Fruit fly (Drosophila melanogaster) whole organism, embryonic: ENCODE data around the gene nAChRalpha5.

Source experiments
- Antp ChIP-seq: fragments of 200-800 bp; sonication (Bioruptor generic); optimal IDR thresholded peaks from 3 replicates; lab custom pipeline; 2016; ENCODE audit warnings: missing biosample characterization, missing genetic modification characterization
- Atf6 ChIP-seq: fragments of 200-800 bp; sonication (Bioruptor generic); IDR thresholded peaks from 2 replicates; pipeline ENCODE4 v1.3.6; 2022; ENCODE audit warnings: missing biosample characterization, missing genetic modification characterization
- CG10147 ChIP-seq: fragments of 200-800 bp; sonication (Bioruptor generic); optimal IDR thresholded peaks from 2 replicates; lab custom pipeline; 2019; ENCODE audit warnings: missing biosample characterization, mild to moderate bottlenecking, missing genetic modification characterization, moderate library complexity
- CG10267 ChIP-seq: fragments of 200-800 bp; sonication (Bioruptor generic); optimal IDR thresholded peaks from 2 replicates; lab custom pipeline; 2018; ENCODE audit warnings: missing biosample characterization, mild to moderate bottlenecking, missing genetic modification characterization, moderate library complexity
- CG11456 ChIP-seq: fragments of 200-800 bp; sonication (Bioruptor generic); IDR thresholded peaks from 3 replicates; pipeline ENCODE4 v1.3.6; 2022; ENCODE audit warnings: missing biosample characterization, missing genetic modification characterization
- CG11560 ChIP-seq: fragments of 200-800 bp; sonication (Bioruptor generic); IDR thresholded peaks from 3 replicates; pipeline ENCODE4 v1.3.6; 2022; ENCODE audit warnings: missing biosample characterization, missing genetic modification characterization
- CG11723 ChIP-seq: fragments of 200-800 bp; sonication (Bioruptor generic); optimal IDR thresholded peaks from 2 replicates; lab custom pipeline; 2017; ENCODE audit warnings: missing biosample characterization, mild to moderate bottlenecking, missing genetic modification characterization
- CG15269 ChIP-seq: fragments of 200-800 bp; sonication (Bioruptor generic); optimal IDR thresholded peaks from 2 replicates; lab custom pipeline; 2018; ENCODE audit warnings: missing biosample characterization, mild to moderate bottlenecking, missing genetic modification characterization, moderate library complexity
- CG17612 ChIP-seq: fragments of 200-800 bp; sonication (Bioruptor generic); IDR thresholded peaks from 2 replicates; pipeline ENCODE4 v1.3.6; 2022; ENCODE audit warnings: missing biosample characterization, missing genetic modification characterization
- CG2678 ChIP-seq: fragments of 200-800 bp; sonication (Bioruptor generic); optimal IDR thresholded peaks from 3 replicates; lab custom pipeline; 2019; ENCODE audit warnings: missing biosample characterization, mild to moderate bottlenecking, missing genetic modification characterization, moderate library complexity
- CG31441 ChIP-seq: fragments of 200-800 bp; sonication (Bioruptor generic); IDR thresholded peaks from 2 replicates; pipeline ENCODE4 v1.3.6; 2022; ENCODE audit warnings: missing biosample characterization, missing genetic modification characterization
- CG33557 ChIP-seq: fragments of 200-800 bp; sonication (Bioruptor generic); optimal IDR thresholded peaks from 2 replicates; lab custom pipeline; 2019; ENCODE audit warnings: missing biosample characterization, mild to moderate bottlenecking, missing genetic modification characterization, moderate library complexity
- CG4404 ChIP-seq: fragments of 200-800 bp; sonication (Bioruptor generic); IDR thresholded peaks from 2 replicates; pipeline ENCODE4 v1.3.6; 2022; ENCODE audit warnings: missing biosample characterization, missing genetic modification characterization
- CG4707 ChIP-seq: fragments of 200-800 bp; sonication (Bioruptor generic); optimal IDR thresholded peaks from 2 replicates; lab custom pipeline; 2018; ENCODE audit warnings: missing biosample characterization, mild to moderate bottlenecking, missing genetic modification characterization, moderate library complexity
- CG4730 ChIP-seq: fragments of 200-800 bp; sonication (Bioruptor generic); IDR thresholded peaks from 2 replicates; pipeline ENCODE4 v1.3.6; 2022; ENCODE audit warnings: missing biosample characterization, missing genetic modification characterization
- CG4854 ChIP-seq: fragments of 200-800 bp; sonication (Bioruptor generic); optimal IDR thresholded peaks from 2 replicates; lab custom pipeline; 2016; ENCODE audit warnings: missing biosample characterization, missing genetic modification characterization, inconsistent platforms
- CG5245 ChIP-seq: fragments of 200-800 bp; sonication (Bioruptor generic); optimal IDR thresholded peaks from 3 replicates; lab custom pipeline; 2016; ENCODE audit warnings: missing biosample characterization, missing genetic modification characterization
- CG6272 ChIP-seq: fragments of 200-800 bp; sonication (Bioruptor generic); IDR thresholded peaks from 2 replicates; pipeline ENCODE4 v1.3.6; 2022; ENCODE audit warnings: missing biosample characterization, missing genetic modification characterization
- CG7963 ChIP-seq: fragments of 200-800 bp; sonication (Bioruptor generic); IDR thresholded peaks from 3 replicates; pipeline ENCODE4 v1.3.6; 2022; ENCODE audit warnings: missing biosample characterization, missing genetic modification characterization; ENCODE audit not compliant: partially characterized antibody
- CG8089 ChIP-seq: fragments of 200-800 bp; sonication (Bioruptor generic); optimal IDR thresholded peaks from 3 replicates; lab custom pipeline; 2016; ENCODE audit warnings: missing biosample characterization, missing genetic modification characterization
- CG8388 ChIP-seq: fragments of 200-800 bp; sonication (Bioruptor generic); optimal IDR thresholded peaks from 2 replicates; lab custom pipeline; 2019; ENCODE audit warnings: missing biosample characterization, mild to moderate bottlenecking, missing genetic modification characterization, moderate library complexity
- CrebB ChIP-seq: fragments of 200-800 bp; sonication (Bioruptor generic); optimal IDR thresholded peaks from 3 replicates; lab custom pipeline; 2018; ENCODE audit warnings: missing biosample characterization, mild to moderate bottlenecking, missing genetic modification characterization
- D19A ChIP-seq: fragments of 200-800 bp; optimal IDR thresholded peaks from 3 replicates; lab custom pipeline; 2019; ENCODE audit warnings: missing biosample characterization, mild to moderate bottlenecking, missing genetic modification characterization, moderate library complexity
- E2f1 ChIP-seq: fragments of 200-800 bp; sonication (Bioruptor generic); IDR thresholded peaks from 2 replicates; pipeline ENCODE4 v1.3.6; 2022; ENCODE audit warnings: missing biosample characterization, missing genetic modification characterization
- Max ChIP-seq: fragments of 200-800 bp; sonication (Bioruptor generic); optimal IDR thresholded peaks from 2 replicates; lab custom pipeline; 2016; ENCODE audit warnings: missing biosample characterization, mild to moderate bottlenecking, missing genetic modification characterization
- Rx ChIP-seq: fragments of 200-800 bp; sonication (Bioruptor generic); IDR thresholded peaks from 2 replicates; pipeline ENCODE4 v1.3.6; 2022; ENCODE audit warnings: missing biosample characterization, missing genetic modification characterization
- Usf ChIP-seq: fragments of 200-800 bp; sonication (Bioruptor generic); optimal IDR thresholded peaks from 2 replicates; lab custom pipeline; 2017; ENCODE audit warnings: missing genotype, missing biosample characterization, missing genetic modification characterization
- Vsx1 ChIP-seq: fragments of 200-800 bp; sonication (Bioruptor generic); optimal IDR thresholded peaks from 2 replicates; lab custom pipeline; 2017; ENCODE audit warnings: missing biosample characterization, mild to moderate bottlenecking, missing genetic modification characterization, missing genetic modification reagents
- ab ChIP-seq: fragments of 200-800 bp; sonication (Bioruptor generic); optimal IDR thresholded peaks from 2 replicates; lab custom pipeline; 2016; ENCODE audit warnings: missing biosample characterization, missing genetic modification characterization
- abd-A ChIP-seq: fragments of 200-800 bp; sonication (Bioruptor generic); optimal IDR thresholded peaks from 3 replicates; lab custom pipeline; 2019; ENCODE audit warnings: missing biosample characterization, mild to moderate bottlenecking, missing genetic modification characterization, moderate library complexity
- chinmo ChIP-seq: fragments of 200-800 bp; sonication (Bioruptor generic); IDR thresholded peaks from 4 replicates; pipeline ENCODE4 v1.3.6; 2022; ENCODE audit warnings: missing biosample characterization, missing genetic modification characterization; ENCODE audit not compliant: partially characterized antibody
- ci ChIP-seq: fragments of 200-800 bp; sonication (Bioruptor generic); IDR thresholded peaks from 3 replicates; pipeline ENCODE4 v1.3.6; 2022; ENCODE audit warnings: missing biosample characterization, missing genetic modification characterization
- crol ChIP-seq: fragments of 200-800 bp; sonication (Bioruptor generic); IDR thresholded peaks from 2 replicates; pipeline ENCODE4 v1.3.6; 2022; ENCODE audit warnings: missing biosample characterization, missing genetic modification characterization
- dysf ChIP-seq: fragments of 200-800 bp; sonication (Bioruptor generic); IDR thresholded peaks from 3 replicates; pipeline ENCODE4 v1.3.6; 2022; ENCODE audit warnings: missing biosample characterization, missing genetic modification characterization
- emc ChIP-seq: fragments of 200-800 bp; sonication (Bioruptor generic); optimal IDR thresholded peaks from 2 replicates; lab custom pipeline; 2016; ENCODE audit warnings: missing biosample characterization, missing genetic modification characterization
- fd3F ChIP-seq: fragments of 200-800 bp; sonication (Bioruptor generic); optimal IDR thresholded peaks from 2 replicates; lab custom pipeline; 2018; ENCODE audit warnings: missing biosample characterization, mild to moderate bottlenecking, missing genetic modification characterization, moderate library complexity
- fd64A ChIP-seq: fragments of 200-800 bp; sonication (Bioruptor generic); optimal IDR thresholded peaks from 3 replicates; lab custom pipeline; 2018; ENCODE audit warnings: missing biosample characterization, mild to moderate bottlenecking, missing genetic modification characterization
- gce ChIP-seq: fragments of 200-800 bp; sonication (Bioruptor generic); IDR thresholded peaks from 3 replicates; pipeline ENCODE4 v1.3.6; 2022; ENCODE audit warnings: missing biosample characterization, missing genetic modification characterization
- gcm2 ChIP-seq: fragments of 200-800 bp; sonication (Bioruptor generic); optimal IDR thresholded peaks from 2 replicates; lab custom pipeline; 2016; ENCODE audit warnings: missing biosample characterization, missing genetic modification characterization
- gfzf ChIP-seq: fragments of 200-800 bp; sonication (Bioruptor generic); optimal IDR thresholded peaks from 2 replicates; lab custom pipeline; 2016; ENCODE audit warnings: missing biosample characterization, mild to moderate bottlenecking, missing genetic modification characterization, moderate library complexity
- gsb ChIP-seq: fragments of 200-800 bp; sonication (Bioruptor generic); IDR thresholded peaks from 2 replicates; pipeline ENCODE4 v1.3.6; 2022; ENCODE audit warnings: missing biosample characterization, missing genetic modification characterization
- hbn ChIP-seq: fragments of 200-800 bp; sonication (Bioruptor generic); IDR thresholded peaks from 2 replicates; pipeline ENCODE4 v1.3.6; 2022; ENCODE audit warnings: missing biosample characterization, missing genetic modification characterization; ENCODE audit not compliant: partially characterized antibody
- her ChIP-seq: fragments of 200-800 bp; sonication (Bioruptor generic); optimal IDR thresholded peaks from 2 replicates; lab custom pipeline; 2016; ENCODE audit warnings: missing biosample characterization, missing genetic modification characterization
- inv ChIP-seq: fragments of 200-800 bp; sonication (Bioruptor generic); IDR thresholded peaks from 2 replicates; pipeline ENCODE4 v1.3.6; 2022; ENCODE audit warnings: missing biosample characterization, missing genetic modification characterization; ENCODE audit not compliant: partially characterized antibody
- kah ChIP-seq: fragments of 200-800 bp; sonication (Bioruptor generic); optimal IDR thresholded peaks from 2 replicates; lab custom pipeline; 2018; ENCODE audit warnings: missing biosample characterization, mild to moderate bottlenecking, missing genetic modification characterization
- ken ChIP-seq: fragments of 200-800 bp; sonication (Bioruptor generic); IDR thresholded peaks from 3 replicates; pipeline ENCODE4 v1.3.6; 2022; ENCODE audit warnings: missing biosample characterization, missing genetic modification characterization
- pho ChIP-seq: fragments of 200-800 bp; sonication (Bioruptor generic); optimal IDR thresholded peaks from 2 replicates; lab custom pipeline; 2016; ENCODE audit warnings: missing biosample characterization, missing genetic modification characterization
- ranshi ChIP-seq: fragments of 200-800 bp; sonication (Bioruptor generic); IDR thresholded peaks from 2 replicates; pipeline ENCODE4 v1.3.6; 2022; ENCODE audit warnings: missing biosample characterization, missing genetic modification characterization
- toy ChIP-seq: fragments of 200-800 bp; sonication (Bioruptor generic); IDR thresholded peaks from 2 replicates; pipeline ENCODE4 v1.3.6; 2022; ENCODE audit warnings: missing biosample characterization, missing genetic modification characterization
- trem ChIP-seq: fragments of 200-800 bp; optimal IDR thresholded peaks from 3 replicates; lab custom pipeline; 2019; ENCODE audit warnings: missing biosample characterization, mild to moderate bottlenecking, missing genetic modification characterization, moderate library complexity
- zen ChIP-seq: fragments of 200-800 bp; sonication (Bioruptor generic); optimal IDR thresholded peaks from 3 replicates; lab custom pipeline; 2018; ENCODE audit warnings: missing biosample characterization, mild to moderate bottlenecking, missing genetic modification characterization, moderate library complexity

Gene nAChRalpha5

dm6 chr2L:14047170-14047632 lies 7.2 kb downstream of the nAChRalpha5 start, which contains the start of gene NimC4 (continued):
- TF ChIP-seq Max (GFP tag; lab: Kevin White, UChicago), result peak; percentile 67
- TF ChIP-seq CG10147 (GFP tag; lab: Kevin White, UChicago), result no peak
- TF ChIP-seq CG4404, result peak; percentile 99
- TF ChIP-seq CG4730 (GFP tag; lab: Robert Waterston, UW), result peak; percentile 68
- peak; percentile 64 for TF ChIP-seq CG2678
- no peak for TF ChIP-seq fd64A (GFP tag; lab: Kevin White, UChicago)
- TF ChIP-seq inv (GFP tag; lab: Robert Waterston, UW), result no peak
- TF ChIP-seq dysf (GFP tag; lab: Robert Waterston, UW), result peak; percentile 48; the same call in 2 of the 3 replicates
- TF ChIP-seq E2f1 (GFP tag; lab: Robert Waterston, UW), result 0 out of 2 replicates have a peak, but pooled peaks have one; percentile 48
- peak; percentile 77 for TF ChIP-seq Antp (GFP tag; lab: Kevin White, UChicago)
- no peak for TF ChIP-seq kah (GFP tag; lab: Kevin White, UChicago)
- no peak for TF ChIP-seq fd3F (GFP tag; lab: Kevin White, UChicago)
- TF ChIP-seq trem (tag; lab: Kevin White, UChicago), result peak; percentile 92
- peak; percentile 70 for TF ChIP-seq CG8089 (GFP tag; lab: Kevin White, UChicago)
- peak; percentile 71 for TF ChIP-seq Usf (GFP tag; lab: Kevin White, UChicago)
- peak; percentile 42 for TF ChIP-seq gcm2 (GFP tag; lab: Kevin White, UChicago)
- TF ChIP-seq CG7963 (GFP tag; lab: Robert Waterston, UW), result no peak
- peak; percentile 84 for TF ChIP-seq CG33557
- TF ChIP-seq gsb (GFP tag; lab: Robert Waterston, UW), result no peak
- peak; percentile 33 for TF ChIP-seq her (GFP tag; lab: Kevin White, UChicago)
- TF ChIP-seq gfzf (GFP tag; lab: Kevin White, UChicago), result no peak
- TF ChIP-seq CG10267 (tag; lab: Kevin White, UChicago), result peak; percentile 85
- no peak for TF ChIP-seq CG17612
- peak; percentile 35 for TF ChIP-seq CG11723 (GFP tag; lab: Kevin White, UChicago)
- no peak for TF ChIP-seq hbn (GFP tag; lab: Robert Waterston, UW)
- TF ChIP-seq toy (GFP tag; lab: Robert Waterston, UW), result 0 out of 2 replicates have a peak, but pooled peaks have one; percentile 35
- TF ChIP-seq pho, result no peak
- TF ChIP-seq ab (GFP tag; lab: Kevin White, UChicago), result peak; percentile 38
- TF ChIP-seq CG5245 (GFP tag; lab: Kevin White, UChicago), result peak; percentile 77
- peak; percentile 85 for TF ChIP-seq CG31441 (GFP tag; lab: Robert Waterston, UW)
- TF ChIP-seq CG4854, result peak; percentile 61
- peak; percentile 73 for TF ChIP-seq D19A (tag; lab: Kevin White, UChicago)
- TF ChIP-seq zen (tag; lab: Kevin White, UChicago), result peak; percentile 99
- no peak for TF ChIP-seq CrebB
- TF ChIP-seq CG8388, result peak; percentile 74
- TF ChIP-seq emc, result no peak
- no peak for TF ChIP-seq CG15269 (tag; lab: Kevin White, UChicago)
- peak; percentile 41; the same call in 1 of the 3 replicates for TF ChIP-seq ken (GFP tag; lab: Robert Waterston, UW)
- TF ChIP-seq crol (GFP tag; lab: Robert Waterston, UW), result peak; percentile 47; the same call in 1 of the 2 replicates
- no peak for TF ChIP-seq chinmo (GFP tag; lab: Robert Waterston, UW)
- no peak for TF ChIP-seq abd-A (tag; lab: Kevin White, UChicago)
- peak; percentile 70; the same call in 2 of the 3 replicates for TF ChIP-seq ci (GFP tag; lab: Robert Waterston, UW)
- peak; percentile 50 for TF ChIP-seq CG6272 (GFP tag; lab: Robert Waterston, UW)
- peak; percentile 46; the same call in 1 of the 3 replicates for TF ChIP-seq gce
- peak; percentile 26 for TF ChIP-seq Vsx1 (GFP tag; lab: Kevin White, UChicago)
- TF ChIP-seq ranshi (GFP tag; lab: Robert Waterston, UW), result no peak
- TF ChIP-seq CG4707 (GFP tag; lab: Kevin White, UChicago), result peak; percentile 1
- no peak for TF ChIP-seq CG11456 (GFP tag; lab: Robert Waterston, UW)
- TF ChIP-seq CG11560, result peak; percentile 10; the same call in 1 of the 3 replicates
- peak; percentile 76 for TF ChIP-seq Rx (GFP tag; lab: Robert Waterston, UW)
- no peak for TF ChIP-seq Atf6 (GFP tag; lab: Robert Waterston, UW)
